Worm (Caenorhabditis elegans): ENCODE data around the gene sru-3.

sru-3 gene

ce11 chrIV:9467418-9467817, 29.0 kb upstream of the sru-3 start, which contains the start of gene F38E11.6:
Gene F38E11.6, minus strand, starts transcription at chrIV:9467518.
- TF ChIP-seq isw-1 (GFP tag; IDR thresholded peaks at IDR 0.05), result no peak
- TF ChIP-seq ztf-4 (tag; optimal IDR thresholded peaks at IDR 0.05), result no peak
- peak; percentile 16 for TF ChIP-seq fkh-8 (tag; optimal IDR thresholded peaks at IDR 0.05)

- TF ChIP-seq pax-3 (tag; optimal IDR thresholded peaks at IDR 0.05) (peak; percentile 79), C04F5.9 (tag; optimal IDR thresholded peaks at IDR 0.05) (no peak), dsc-1 (tag; optimal IDR thresholded peaks at IDR 0.05) (peak; percentile 98), alr-1 (tag; optimal IDR thresholded peaks at IDR 0.05; ENCODE audit: borderline replicate concordance) (no peak), fkh-8 (tag; optimal IDR thresholded peaks at IDR 0.05) (peak; percentile 57), egl-13 (tag; optimal IDR thresholded peaks at IDR 0.05) (no peak), sox-4 (tag; optimal IDR thresholded peaks at IDR 0.05) (peak; percentile 74), nhr-47 (tag; optimal IDR thresholded peaks at IDR 0.05) (peak; percentile 35), ceh-8 (GFP tag; optimal IDR thresholded peaks at IDR 0.05) (peak; percentile 24), nhr-28 (tag; optimal IDR thresholded peaks at IDR 0.05) (no peak), fkh-4 (tag; optimal IDR thresholded peaks at IDR 0.05; ENCODE audit: borderline replicate concordance) (no peak), pqm-1 (tag; optimal IDR thresholded peaks at IDR 0.05) (no peak), F16B12.6 (tag; optimal IDR thresholded peaks at IDR 0.05) (no peak)
Measured at ce11 chrIV:9469293-9469692, 27.1 kb upstream of the sru-3 start.

- TF ChIP-seq pag-3 (tag; optimal IDR thresholded peaks at IDR 0.05; ENCODE audit: borderline replicate concordance, insufficient read depth) (peak; percentile 64), fkh-8 (tag; optimal IDR thresholded peaks at IDR 0.05) (peak; percentile 9), nhr-47 (tag; optimal IDR thresholded peaks at IDR 0.05) (peak; percentile 65), dsc-1 (tag; optimal IDR thresholded peaks at IDR 0.05) (peak; percentile 27), nhr-11 (tag; optimal IDR thresholded peaks at IDR 0.05) (no peak), ceh-82 (tag; optimal IDR thresholded peaks at IDR 0.05) (peak in 2 of 3 experiments; percentile 10 to 40), snu-23 (GFP tag; optimal IDR thresholded peaks at IDR 0.05) (peak; percentile 56), mep-1 (tag; optimal IDR thresholded peaks at IDR 0.05) (peak; percentile 67), efl-1 (optimal IDR thresholded peaks at IDR 0.05) (peak; percentile 22 to 43), efl-1 (GFP tag; optimal IDR thresholded peaks at IDR 0.05 in 1 of 2) (peak in 1 of 2 experiments; percentile 93), nhr-90 (tag; optimal IDR thresholded peaks at IDR 0.05; ENCODE audit: poor library complexity) (peak; percentile 68), egl-13 (tag; optimal IDR thresholded peaks at IDR 0.05) (peak; percentile 18), irx-1 (tag; optimal IDR thresholded peaks at IDR 0.05) (peak; percentile 43), nhr-85 (tag) (peak; percentile 89), C16A3.4 (tag; optimal IDR thresholded peaks at IDR 0.05) (peak; percentile 49), nhr-20 (tag; optimal IDR thresholded peaks at IDR 0.05) (peak; percentile 24), pqm-1 (tag; optimal IDR thresholded peaks at IDR 0.05) (no peak), aly-2 (tag; optimal IDR thresholded peaks at IDR 0.05) (peak; percentile 39), unc-98 (GFP tag; IDR thresholded peaks at IDR 0.05) (no peak), elt-2 (tag; optimal IDR thresholded peaks at IDR 0.05) (peak; percentile 14), skn-1 (tag; optimal IDR thresholded peaks at IDR 0.05) (no peak), elt-3 (tag; optimal IDR thresholded peaks at IDR 0.05) (peak in 3 of 6 experiments; percentile 3 to 43 (median 23)), nhr-19 (GFP tag; conservative IDR thresholded peaks at IDR 0.05) (peak; percentile 53), Y116A8C.19 (tag; optimal IDR thresholded peaks at IDR 0.05; ENCODE audit: borderline replicate concordance) (no peak), snpc-4 (tag; optimal IDR thresholded peaks at IDR 0.05) (peak; percentile 57), blmp-1 (tag; optimal IDR thresholded peaks at IDR 0.05) (peak; percentile 89), lin-14 (GFP tag; optimal IDR thresholded peaks at IDR 0.05) (peak; percentile 73), nhr-84 (tag; optimal IDR thresholded peaks at IDR 0.05) (no peak), lsy-2 (tag; optimal IDR thresholded peaks at IDR 0.05) (peak in 1 of 2 experiments; percentile 40), rnt-1 (tag; optimal IDR thresholded peaks at IDR 0.05) (peak; percentile 44), zip-4 (GFP tag; optimal IDR thresholded peaks at IDR 0.05) (peak; percentile 20), mef-2 (tag; optimal IDR thresholded peaks at IDR 0.05) (no peak), lir-3 (tag; optimal IDR thresholded peaks at IDR 0.05; ENCODE audit: poor library complexity) (peak; percentile 16), sox-4 (tag; optimal IDR thresholded peaks at IDR 0.05) (peak; percentile 40), jun-1 (tag; optimal IDR thresholded peaks at IDR 0.05) (no peak), swsn-7 (tag; optimal IDR thresholded peaks at IDR 0.05) (peak; percentile 53), grh-1 (GFP tag; IDR thresholded peaks at IDR 0.05) (peak; percentile 41)
Measured at ce11 chrIV:9477135-9477928, 19.1 kb upstream of the sru-3 start, which contains the start of gene wrt-3. Gene wrt-3, minus strand, starts transcription at chrIV:9477456.
